Worm (Caenorhabditis elegans) whole organism, L4/young adult: ENCODE measurements around the gene pals-17.

ENCODE experiments used
- W03F9.2 ChIP-seq: fragments of 150-350 bp; optimal IDR thresholded peaks from 2 replicates; lab custom pipeline; 2014; ENCODE audit warnings: missing biosample characterization, missing genetic modification characterization
- dao-5 ChIP-seq: sonication (generic microtip); optimal IDR thresholded peaks from 2 replicates; lab custom pipeline; 2016; ENCODE audit warnings: missing genotype, missing genetic modification characterization, moderate library complexity, missing compliant biosample characterization
- him-1 ChIP-seq: sonication (generic microtip); optimal IDR thresholded peaks from 2 replicates; lab custom pipeline; 2016; ENCODE audit warnings: missing genotype, missing genetic modification reagents, missing genetic modification characterization, missing compliant biosample characterization

Gene pals-17

DNA sequence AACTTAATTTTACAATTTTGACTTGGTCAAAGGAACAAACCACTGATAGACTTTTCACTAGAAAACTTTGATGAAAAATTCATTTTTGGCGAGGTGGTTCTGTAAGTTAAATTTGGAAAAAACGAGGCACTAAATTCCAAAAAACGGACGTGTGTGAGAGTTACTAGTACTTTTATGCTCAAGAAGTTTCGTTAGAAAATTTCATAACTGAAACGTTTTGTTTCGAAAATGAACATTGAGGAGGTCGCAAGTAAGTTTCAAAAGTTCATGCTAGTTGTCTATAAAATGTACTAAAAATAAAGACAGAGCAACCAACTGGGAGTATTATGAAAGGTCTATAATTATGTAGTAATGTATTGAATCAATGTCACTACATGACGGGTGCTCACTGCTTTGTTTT is at the start of gene pals-17:
Gene pals-17, minus strand, starts transcription at position 101 of the 400 bp plus-strand sequence.
- no peak for TF ChIP-seq W03F9.2 (tag; lab: Kevin White, UChicago)
- TF ChIP-seq dao-5: no peak
- no peak for TF ChIP-seq him-1

- TF ChIP-seq W03F9.2 (tag; lab: Kevin White, UChicago): no peak
- TF ChIP-seq dao-5: no peak
- no peak for TF ChIP-seq him-1
Observed at ce11 chrIII:1439609-1440008, 48.0 kb upstream of the pals-17 start.

DNA sequence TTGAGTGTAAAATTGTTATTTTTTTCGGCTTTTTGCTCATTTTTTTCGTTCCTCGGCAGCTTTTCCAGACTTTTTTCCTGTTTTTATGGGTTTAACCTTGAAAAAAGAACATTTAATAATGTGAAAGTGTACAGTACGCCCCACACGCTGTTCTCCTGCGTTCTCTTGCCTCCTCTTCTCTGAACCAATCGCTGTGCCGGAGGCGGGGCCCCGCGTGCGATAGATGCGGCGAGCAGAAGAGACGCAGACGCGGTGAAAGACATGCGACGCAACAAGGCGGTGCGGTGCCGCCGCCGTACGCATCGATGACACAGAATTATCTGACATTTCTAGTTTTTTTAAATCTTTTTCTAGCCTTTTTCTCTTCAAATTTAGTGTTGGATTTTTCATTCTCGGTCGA is 45.1 kb upstream of the pals-17 start:
- TF ChIP-seq W03F9.2 (tag; lab: Kevin White, UChicago): no peak
- no peak for TF ChIP-seq him-1

DNA sequence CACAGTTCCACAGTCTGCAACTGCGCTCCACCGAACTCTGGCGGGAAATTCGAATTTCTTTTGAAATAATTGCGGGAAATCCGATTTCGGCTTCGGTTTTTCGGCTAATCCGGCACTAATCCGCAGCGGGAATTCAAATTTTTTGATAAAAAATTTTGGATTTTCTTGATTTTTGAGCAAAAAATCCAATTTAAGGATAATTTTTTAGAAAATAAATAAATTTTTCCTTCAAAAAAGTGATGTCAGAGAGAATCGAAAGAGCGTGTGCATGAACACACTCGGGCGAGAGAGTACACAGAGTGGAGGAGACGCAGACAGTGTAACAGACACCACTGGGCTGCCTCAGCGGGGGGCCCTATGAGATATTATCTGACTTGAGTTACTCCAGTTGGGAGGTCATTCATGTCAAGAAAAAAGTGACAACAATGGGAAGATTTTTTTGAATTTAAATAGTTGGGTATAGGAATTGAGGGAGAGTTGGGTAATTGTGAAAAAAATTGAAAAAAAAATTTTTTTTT is 38.3 kb upstream of the pals-17 start:
- no peak for TF ChIP-seq W03F9.2 (tag; lab: Kevin White, UChicago)
- TF ChIP-seq dao-5: no peak
- no peak for TF ChIP-seq him-1

DNA sequence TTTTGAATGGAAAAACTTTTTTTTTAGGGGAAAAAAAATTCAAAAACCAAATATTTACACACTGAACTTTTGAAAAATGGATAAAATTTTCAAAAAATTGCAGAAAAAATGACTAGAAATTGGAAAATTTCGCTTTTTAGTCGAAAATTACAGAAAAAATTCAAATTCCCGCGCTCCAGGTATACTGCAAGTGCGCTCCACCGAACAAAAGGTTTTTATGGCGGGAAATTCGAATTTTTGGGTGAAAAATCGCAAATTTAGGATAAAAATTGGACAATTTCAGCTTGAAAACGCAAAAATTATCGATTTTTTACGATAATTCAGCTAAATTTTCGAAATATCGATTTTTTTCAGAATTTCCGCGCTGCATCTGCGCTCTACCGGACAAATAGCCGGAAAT is 37.6 kb upstream of the pals-17 start:
- TF ChIP-seq dao-5: no peak
- no peak for TF ChIP-seq W03F9.2 (tag; lab: Kevin White, UChicago)
- no peak for TF ChIP-seq him-1

DNA sequence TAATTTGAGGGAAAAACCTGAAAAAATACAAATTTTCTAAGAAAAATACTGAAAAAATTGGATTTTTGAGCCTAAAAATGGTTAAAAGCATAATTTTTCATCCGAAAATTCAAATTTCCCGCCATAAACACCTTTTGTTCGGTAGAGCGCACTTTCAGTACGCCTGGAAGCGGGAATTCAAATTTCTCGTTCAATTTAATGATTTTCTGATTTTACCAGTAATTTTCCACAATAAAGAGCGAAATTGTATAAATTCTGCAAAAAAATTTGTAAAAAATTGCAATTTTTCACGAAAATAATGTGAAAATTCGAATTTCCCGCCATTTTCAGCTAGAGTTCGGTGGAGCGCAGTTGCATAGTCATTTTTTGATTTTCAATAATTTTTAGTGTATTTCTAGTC is 36.8 kb upstream of the pals-17 start:
- no peak for TF ChIP-seq him-1
- TF ChIP-seq dao-5: no peak
- TF ChIP-seq W03F9.2 (tag; lab: Kevin White, UChicago): no peak

ce11 chrIII:1427126-1427525 is 35.5 kb upstream of the pals-17 start, which contains the start of gene lelo-2:
TSS of gene lelo-2 (minus strand) at chrIII:1427226.
- TF ChIP-seq him-1 (no peak), W03F9.2 (tag; lab: Kevin White, UChicago) (no peak), dao-5 (no peak)

ce11 chrIII:1424305-1424704 is 32.7 kb upstream of the pals-17 start:
- TF ChIP-seq dao-5 (peak; percentile 30), W03F9.2 (tag; lab: Kevin White, UChicago) (peak; percentile 33), him-1 (peak; percentile 21)

DNA sequence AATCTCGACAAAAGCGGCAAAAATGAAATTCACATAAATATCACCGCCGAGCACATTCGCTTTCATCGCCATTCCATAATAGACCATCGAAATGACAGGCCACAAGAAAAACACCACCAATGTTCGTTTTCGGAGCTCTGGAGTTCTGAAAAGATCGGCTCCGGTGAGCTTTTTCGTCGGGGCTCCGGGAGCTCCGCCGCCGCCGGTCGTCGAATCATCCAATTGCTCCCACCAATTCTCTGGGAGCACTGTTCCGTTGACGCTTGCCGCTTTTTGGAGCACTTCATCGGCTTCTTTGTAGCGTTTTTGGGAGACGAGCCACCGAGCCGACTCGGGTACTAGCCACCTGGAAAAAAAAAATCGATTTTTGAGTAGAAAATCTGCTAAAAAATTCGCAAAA is 29.8 kb upstream of the pals-17 start:
- TF ChIP-seq dao-5: no peak
- TF ChIP-seq him-1: no peak
- TF ChIP-seq W03F9.2 (tag; lab: Kevin White, UChicago): no peak

DNA sequence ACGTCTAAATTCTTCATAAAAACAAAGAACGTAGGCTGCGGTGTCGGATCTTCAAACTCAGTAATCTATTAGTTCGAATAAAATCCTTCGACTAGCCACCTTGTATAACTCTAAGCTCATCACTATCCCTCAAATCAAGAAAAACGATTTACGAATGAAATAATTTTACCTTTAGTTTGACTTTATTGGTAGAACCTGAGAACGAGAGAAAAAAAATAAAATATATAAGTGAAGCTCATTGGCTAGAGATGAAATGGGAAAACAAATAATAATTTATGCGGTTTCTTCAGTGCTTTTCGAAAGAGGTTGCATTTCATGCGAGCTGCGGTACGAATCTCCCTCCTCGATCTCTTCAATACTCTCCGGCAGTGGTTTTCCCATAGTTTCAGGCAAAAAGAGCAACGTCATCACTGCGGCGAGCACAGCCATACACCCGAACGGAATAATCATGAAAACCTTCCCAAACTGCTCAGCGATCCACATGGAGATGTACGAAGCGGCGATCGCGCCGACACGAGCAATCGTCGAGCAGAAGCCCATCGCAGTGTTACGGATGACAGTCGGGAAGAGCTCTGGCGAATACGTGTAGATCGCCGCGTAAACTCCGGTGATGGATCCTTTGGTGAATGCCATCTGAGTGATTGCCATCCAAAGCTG is 28.2 kb upstream of the pals-17 start:
- TF ChIP-seq dao-5 (no peak), W03F9.2 (tag; lab: Kevin White, UChicago) (no peak), him-1 (no peak)

- TF ChIP-seq dao-5: no peak
- no peak for TF ChIP-seq him-1
- no peak for TF ChIP-seq W03F9.2 (tag; lab: Kevin White, UChicago)
Observed at ce11 chrIII:1419146-1419636, 27.5 kb upstream of the pals-17 start, which contains the start of gene Y82E9BR.3. TSS of gene Y82E9BR.3 (plus strand) at chrIII:1419196.

DNA sequence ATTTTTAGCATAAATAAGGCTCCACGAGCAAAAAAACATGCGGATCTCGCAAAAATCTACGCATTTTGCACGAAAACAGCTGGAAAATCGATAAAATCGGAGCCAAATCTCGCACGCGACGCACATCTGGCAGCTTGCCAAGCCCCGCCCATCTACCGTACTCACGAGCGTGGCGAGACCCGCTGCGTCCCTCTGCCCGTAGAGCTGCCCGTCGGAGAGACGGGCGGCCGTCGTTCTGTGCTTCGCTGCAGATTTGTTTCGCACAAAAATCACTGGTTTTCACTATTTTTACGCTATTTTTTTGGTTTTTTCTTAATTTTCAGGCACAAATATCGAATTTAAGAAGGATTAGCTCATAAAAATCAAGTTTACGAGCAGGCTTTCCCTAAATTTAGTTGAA is 27.1 kb upstream of the pals-17 start:
- TF ChIP-seq him-1 (peak; percentile 20), dao-5 (no peak), W03F9.2 (tag; lab: Kevin White, UChicago) (peak; percentile 82)

ce11 chrIII:1417090-1417489 is 25.4 kb upstream of the pals-17 start, which contains the start of gene elc-1:
TSS of gene elc-1 (minus strand) at chrIII:1417190.
- TF ChIP-seq him-1 (no peak), dao-5 (no peak), W03F9.2 (tag; lab: Kevin White, UChicago) (no peak)

DNA sequence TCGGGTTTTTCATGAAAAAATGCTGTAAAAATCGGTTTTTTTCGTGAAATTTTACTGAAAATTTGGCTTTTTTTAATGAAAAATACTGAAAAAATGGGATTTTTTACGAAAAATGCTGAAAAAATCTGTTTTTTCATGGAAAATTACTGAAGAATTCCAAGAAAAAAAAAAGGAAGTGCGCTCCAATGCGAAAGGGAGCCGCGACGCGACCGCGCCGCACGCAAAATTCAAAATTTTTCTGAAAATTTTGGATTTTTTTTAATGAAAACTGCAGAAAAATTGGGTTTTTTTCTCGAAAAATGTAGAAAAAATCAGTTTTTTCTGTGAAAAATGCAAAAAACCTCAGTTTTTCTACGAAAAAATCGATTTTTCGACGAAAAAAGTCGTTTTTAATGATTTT is 24.9 kb upstream of the pals-17 start:
- TF ChIP-seq him-1: no peak
- TF ChIP-seq W03F9.2 (tag; lab: Kevin White, UChicago): no peak
- TF ChIP-seq dao-5: no peak

ce11 chrIII:1413890-1414613 is 22.4 kb upstream of the pals-17 start, which contains the start of gene Y82E9BR.14:
TSS of gene Y82E9BR.14 (minus strand) at chrIII:1414116.
- no peak for TF ChIP-seq him-1
- no peak for TF ChIP-seq W03F9.2 (tag; lab: Kevin White, UChicago)
- no peak for TF ChIP-seq dao-5
